Worm (Caenorhabditis elegans): ENCODE measurements around the gene daf-18.

- TF ChIP-seq nhr-76 (tag; optimal IDR thresholded peaks at IDR 0.05) (no peak), snpc-4 (tag; optimal IDR thresholded peaks at IDR 0.05) (peak; percentile 11), nhr-28 (tag; optimal IDR thresholded peaks at IDR 0.05) (no peak), nhr-237 (tag; optimal IDR thresholded peaks at IDR 0.05) (no peak), lin-39 (tag; optimal IDR thresholded peaks at IDR 0.05) (no peak), nhr-11 (tag; optimal IDR thresholded peaks at IDR 0.05) (no peak), skn-1 (tag; optimal IDR thresholded peaks at IDR 0.05) (peak; percentile 79), fos-1 (tag; optimal IDR thresholded peaks at IDR 0.05) (no peak), ceh-9 (tag; optimal IDR thresholded peaks at IDR 0.05) (no peak), nhr-77 (tag; optimal IDR thresholded peaks at IDR 0.05) (peak; percentile 13), ztf-11 (tag; optimal IDR thresholded peaks at IDR 0.05) (no peak), ceh-28 (tag; optimal IDR thresholded peaks at IDR 0.05) (peak; percentile 20), ceh-82 (tag; optimal IDR thresholded peaks at IDR 0.05) (no peak)
Observed at ce11 chrIV:410420-410891, 14.5 kb downstream of the daf-18 start, which contains the start of gene T07A9.12.
